Comparison of ENCODE assay signal across 5 fruit fly cellular contexts in the genomic region with DNA sequence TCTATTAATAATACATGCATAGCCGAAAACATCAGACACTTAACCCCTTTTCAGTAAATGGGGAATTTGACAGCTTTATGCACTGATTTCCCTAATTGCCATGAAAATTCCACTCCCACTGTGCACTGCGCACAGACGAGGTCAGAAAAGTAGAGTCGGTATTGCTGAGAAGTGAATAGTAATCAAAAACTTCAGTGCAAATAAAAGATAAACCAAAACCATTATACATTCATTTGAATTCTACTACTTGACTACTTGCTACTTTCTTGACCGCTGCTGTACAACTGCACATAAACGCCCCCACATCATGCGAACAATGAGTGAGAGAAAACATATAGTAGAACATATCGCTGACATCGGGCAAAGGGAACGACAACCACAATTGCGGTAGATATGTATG.
TF ChIP-seq lines count a peak whose summit lies in the region.

No protein-coding gene starts in this region.

TF ChIP-seq in whole organism, adult, 20 proteins besides CTCF, POLR2A, EP300 and RAD21 (continued from another document):
- TF ChIP-seq CG12768 (GFP tag; optimal IDR thresholded peaks at IDR 0.05; lab: Kevin White, UChicago) (peak; percentile 42), CG14711 (tag; optimal IDR thresholded peaks at IDR 0.05; lab: Kevin White, UChicago) (peak; percentile 71), ovo (GFP tag; optimal IDR thresholded peaks at IDR 0.05; lab: Kevin White, UChicago) (no peak)
TF ChIP-seq in whole organism, adult: peak in this region for 10.

TF ChIP-seq in whole organism, embryonic, 481 proteins besides CTCF, POLR2A, EP300 and RAD21 (continued from another document and continues in another):
- peak; percentile 1 for TF ChIP-seq YL-1 (GFP tag; optimal IDR thresholded peaks at IDR 0.05; lab: Kevin White, UChicago)
- no peak for TF ChIP-seq CG34224 (GFP tag; IDR thresholded peaks at IDR 0.05; lab: Robert Waterston, UW; ENCODE audit: partially characterized antibody)
- TF ChIP-seq gem (tag; optimal IDR thresholded peaks at IDR 0.05; lab: Kevin White, UChicago) = peak; percentile 88
- TF ChIP-seq CG42726 (GFP tag; IDR thresholded peaks at IDR 0.05; lab: Robert Waterston, UW; ENCODE audit: partially characterized antibody) = no peak
- peak; percentile 72 for TF ChIP-seq CG13775 (GFP tag; optimal IDR thresholded peaks at IDR 0.05; lab: Kevin White, UChicago)
- TF ChIP-seq caup (GFP tag; optimal IDR thresholded peaks at IDR 0.05; lab: Kevin White, UChicago; ENCODE audit: severe bottlenecking) = peak; percentile 77
- TF ChIP-seq Dfd (GFP tag; optimal IDR thresholded peaks at IDR 0.05; lab: Kevin White, UChicago) = no peak
- peak; percentile 83 for TF ChIP-seq CG11695 (GFP tag; IDR thresholded peaks at IDR 0.05; lab: Robert Waterston, UW)
- TF ChIP-seq CG14667 (GFP tag; IDR thresholded peaks at IDR 0.05; lab: Robert Waterston, UW) = peak; percentile 84
- TF ChIP-seq CG7357 (GFP tag; IDR thresholded peaks at IDR 0.05; lab: Robert Waterston, UW) = peak; percentile 76
- peak; percentile 22 for TF ChIP-seq abd-A (tag; optimal IDR thresholded peaks at IDR 0.05; lab: Kevin White, UChicago)
- peak; percentile 84 for TF ChIP-seq onecut (GFP tag; IDR thresholded peaks at IDR 0.05; lab: Robert Waterston, UW)
- TF ChIP-seq CG1647 (GFP tag; optimal IDR thresholded peaks at IDR 0.05; lab: Kevin White, UChicago) = peak; percentile 79
- TF ChIP-seq NK7.1 (GFP tag; optimal IDR thresholded peaks at IDR 0.05; lab: Kevin White, UChicago) = peak; percentile 51
- TF ChIP-seq CG30020 (tag; optimal IDR thresholded peaks at IDR 0.05; lab: Kevin White, UChicago) = peak; percentile 38
- peak; percentile 90 for TF ChIP-seq gsb-n (tag; optimal IDR thresholded peaks at IDR 0.05; lab: Kevin White, UChicago)
- peak; percentile 6 for TF ChIP-seq ash1 (GFP tag; optimal IDR thresholded peaks at IDR 0.05; lab: Kevin White, UChicago)
- TF ChIP-seq CG15269 (tag; optimal IDR thresholded peaks at IDR 0.05; lab: Kevin White, UChicago) = peak; percentile 82
- TF ChIP-seq Doc2 (GFP tag; IDR thresholded peaks at IDR 0.05; lab: Robert Waterston, UW) = peak; percentile 12; the same call in 1 of the 2 replicates
- no peak for TF ChIP-seq Sin3A (optimal IDR thresholded peaks at IDR 0.05; lab: Kevin White, UChicago)
- peak; percentile 66 for TF ChIP-seq HLH54F (GFP tag; optimal IDR thresholded peaks at IDR 0.05; lab: Kevin White, UChicago)
- TF ChIP-seq CG15696 (tag; optimal IDR thresholded peaks at IDR 0.05; lab: Kevin White, UChicago) = peak; percentile 50
- peak; percentile 82 to 89 for TF ChIP-seq dpn (GFP tag; optimal IDR thresholded peaks at IDR 0.05; lab: Kevin White, UChicago)
- peak; percentile 87 for TF ChIP-seq CG10366 (GFP tag; IDR thresholded peaks at IDR 0.05; lab: Robert Waterston, UW)
- TF ChIP-seq Hr78 (GFP tag; optimal IDR thresholded peaks at IDR 0.05; lab: Kevin White, UChicago) = peak in 1 of 2 experiments; percentile 65
- peak; percentile 75 for TF ChIP-seq CG1792 (GFP tag; optimal IDR thresholded peaks at IDR 0.05; lab: Kevin White, UChicago)
- peak; percentile 11 for TF ChIP-seq kni (GFP tag; optimal IDR thresholded peaks at IDR 0.05; lab: Kevin White, UChicago)
- TF ChIP-seq CG5953 (GFP tag; IDR thresholded peaks at IDR 0.05; lab: Robert Waterston, UW) = peak; percentile 82
- TF ChIP-seq CG18011 (GFP tag; optimal IDR thresholded peaks at IDR 0.05; lab: Kevin White, UChicago) = peak; percentile 46
- peak; percentile 90 for TF ChIP-seq CG2712 (tag; optimal IDR thresholded peaks at IDR 0.05; lab: Kevin White, UChicago)

TF ChIP-seq in whole organism, prepupa, 60 proteins besides CTCF, POLR2A, EP300 and RAD21 (continued from another document and continues in another):
- peak; percentile 35 for TF ChIP-seq CG6808 (GFP tag; optimal IDR thresholded peaks at IDR 0.05; lab: Kevin White, UChicago)
- TF ChIP-seq CG6276 (GFP tag; optimal IDR thresholded peaks at IDR 0.05; lab: Kevin White, UChicago) = peak; percentile 79
- no peak for TF ChIP-seq CG6854 (GFP tag; optimal IDR thresholded peaks at IDR 0.05; lab: Kevin White, UChicago)
- peak; percentile 87 for TF ChIP-seq Hr4 (GFP tag; optimal IDR thresholded peaks at IDR 0.05; lab: Kevin White, UChicago)
- peak; percentile 80 for TF ChIP-seq Lpt (GFP tag; optimal IDR thresholded peaks at IDR 0.05; lab: Kevin White, UChicago)
- TF ChIP-seq Eip75B (GFP tag; optimal IDR thresholded peaks at IDR 0.05; lab: Kevin White, UChicago) = peak; percentile 65
- peak; percentile 61 for TF ChIP-seq CG6792 (GFP tag; optimal IDR thresholded peaks at IDR 0.05; lab: Kevin White, UChicago)
- TF ChIP-seq spab (GFP tag; optimal IDR thresholded peaks at IDR 0.05; lab: Kevin White, UChicago) = peak; percentile 34
- TF ChIP-seq OdsH (GFP tag; optimal IDR thresholded peaks at IDR 0.05; lab: Kevin White, UChicago) = peak; percentile 80
- peak; percentile 88 for TF ChIP-seq CG15336 (GFP tag; IDR thresholded peaks at IDR 0.05; lab: Robert Waterston, UW)
- peak; percentile 56 for TF ChIP-seq Ets21C (GFP tag; optimal IDR thresholded peaks at IDR 0.05; lab: Kevin White, UChicago)
- TF ChIP-seq lz (GFP tag; optimal IDR thresholded peaks at IDR 0.05; lab: Kevin White, UChicago) = peak; percentile 63
- peak; percentile 66 for TF ChIP-seq CG10631 (GFP tag; optimal IDR thresholded peaks at IDR 0.05; lab: Kevin White, UChicago)
- no peak for TF ChIP-seq Eip93F (GFP tag; optimal IDR thresholded peaks at IDR 0.05; lab: Kevin White, UChicago)
- peak; percentile 87 for TF ChIP-seq CG6163 (GFP tag; IDR thresholded peaks at IDR 0.05; lab: Robert Waterston, UW)
- TF ChIP-seq topi (GFP tag; optimal IDR thresholded peaks at IDR 0.05; lab: Kevin White, UChicago) = peak; percentile 73
- peak; percentile 52 for TF ChIP-seq CG34406 (GFP tag; optimal IDR thresholded peaks at IDR 0.05; lab: Kevin White, UChicago)
- TF ChIP-seq svp (GFP tag; lab: Kevin White, UChicago) = peak; percentile 57
- TF ChIP-seq CG4318 (GFP tag; optimal IDR thresholded peaks at IDR 0.05; lab: Kevin White, UChicago) = peak; percentile 60
- peak; percentile 50 for TF ChIP-seq dsx (GFP tag; optimal IDR thresholded peaks at IDR 0.05; lab: Kevin White, UChicago; ENCODE audit: poor library complexity, severe bottlenecking)
- TF ChIP-seq CG16779 (tag; optimal IDR thresholded peaks at IDR 0.05; lab: Kevin White, UChicago) = peak; percentile 51
- TF ChIP-seq esn (GFP tag; optimal IDR thresholded peaks at IDR 0.05; lab: Kevin White, UChicago) = peak; percentile 65
- TF ChIP-seq fkh (GFP tag; optimal IDR thresholded peaks at IDR 0.05; lab: Kevin White, UChicago) = no peak
- TF ChIP-seq CG3032 (tag; optimal IDR thresholded peaks at IDR 0.05; lab: Kevin White, UChicago) = peak; percentile 55
- TF ChIP-seq vri (GFP tag; optimal IDR thresholded peaks at IDR 0.05; lab: Kevin White, UChicago) = peak; percentile 34
- peak; percentile 11 for TF ChIP-seq CG9139 (GFP tag; optimal IDR thresholded peaks at IDR 0.05; lab: Kevin White, UChicago)
- TF ChIP-seq Met (GFP tag; optimal IDR thresholded peaks at IDR 0.05; lab: Kevin White, UChicago) = peak; percentile 58
- peak; percentile 80 for TF ChIP-seq CG31627 (GFP tag; optimal IDR thresholded peaks at IDR 0.05; lab: Kevin White, UChicago)
- peak; percentile 53 for TF ChIP-seq Ets96B (tag; optimal IDR thresholded peaks at IDR 0.05; lab: Kevin White, UChicago)
- no peak for TF ChIP-seq Hr38 (GFP tag; optimal IDR thresholded peaks at IDR 0.05; lab: Kevin White, UChicago)
- TF ChIP-seq dac (GFP tag; optimal IDR thresholded peaks at IDR 0.05; lab: Kevin White, UChicago) = peak; percentile 68
- peak; percentile 75 for TF ChIP-seq achi (GFP tag; optimal IDR thresholded peaks at IDR 0.05; lab: Kevin White, UChicago)

TF ChIP-seq in whole organism, pupa, 21 proteins besides CTCF, POLR2A, EP300 and RAD21 (continued from another document):
- TF ChIP-seq CG13204 (GFP tag; optimal IDR thresholded peaks at IDR 0.05; lab: Kevin White, UChicago) = no peak
TF ChIP-seq in whole organism, pupa: peak in this region for 18.

TF ChIP-seq in whole organism, wandering third instar larva, 38 proteins besides CTCF, POLR2A, EP300 and RAD21 (continued from another document):
- peak in 1 of 2 experiments; percentile 67 for TF ChIP-seq foxo (GFP tag; optimal IDR thresholded peaks at IDR 0.05; lab: Kevin White, UChicago)
- TF ChIP-seq N (GFP tag; optimal IDR thresholded peaks at IDR 0.05; lab: Kevin White, UChicago) = no peak
- peak; percentile 2 for TF ChIP-seq CG9705 (GFP tag; optimal IDR thresholded peaks at IDR 0.05; lab: Kevin White, UChicago)
- no peak for TF ChIP-seq GATAd (GFP tag; optimal IDR thresholded peaks at IDR 0.05; lab: Kevin White, UChicago)
- TF ChIP-seq psq (GFP tag; optimal IDR thresholded peaks at IDR 0.05; lab: Kevin White, UChicago) = peak; percentile 24
- TF ChIP-seq sv (GFP tag; optimal IDR thresholded peaks at IDR 0.05; lab: Kevin White, UChicago) = peak; percentile 57
- peak; percentile 54 for TF ChIP-seq OdsH (GFP tag; optimal IDR thresholded peaks at IDR 0.05; lab: Kevin White, UChicago)
- no peak for TF ChIP-seq Dfd (GFP tag; optimal IDR thresholded peaks at IDR 0.05; lab: Kevin White, UChicago)
- TF ChIP-seq Myc (optimal IDR thresholded peaks at IDR 0.05; lab: Kevin White, UChicago) = no peak
- TF ChIP-seq Abd-B (GFP tag; optimal IDR thresholded peaks at IDR 0.05; lab: Kevin White, UChicago) = no peak
- TF ChIP-seq dl (GFP tag; optimal IDR thresholded peaks at IDR 0.05; lab: Kevin White, UChicago; ENCODE audit: insufficient read depth in 1 of 2, partially characterized antibody in 2 of 2) = no peak
- peak; percentile 28 for TF ChIP-seq dmrt93B (GFP tag; optimal IDR thresholded peaks at IDR 0.05; lab: Kevin White, UChicago)
- TF ChIP-seq tai (GFP tag; optimal IDR thresholded peaks at IDR 0.05; lab: Kevin White, UChicago) = no peak
- TF ChIP-seq jim (GFP tag; optimal IDR thresholded peaks at IDR 0.05; lab: Kevin White, UChicago) = no peak
- TF ChIP-seq ey (GFP tag; optimal IDR thresholded peaks at IDR 0.05; lab: Kevin White, UChicago) = peak; percentile 61
- peak; percentile 68 for TF ChIP-seq h (GFP tag; optimal IDR thresholded peaks at IDR 0.05; lab: Kevin White, UChicago)
- no peak for TF ChIP-seq dsf (GFP tag; optimal IDR thresholded peaks at IDR 0.05; lab: Kevin White, UChicago; ENCODE audit: borderline replicate concordance)
TF ChIP-seq in whole organism, wandering third instar larva: peak in this region for 15.
